Worm (Caenorhabditis elegans): ENCODE results near the gene srh-274.
"Not testable (repeated sequence)": the region's sequence is repeated elsewhere in the genome, so short reads cannot be mapped to it uniquely, and the experiment has no call there.

ce11 chrII:985703-986102, 2.8 kb downstream of the srh-274 start, which contains the start of gene fbxc-40:
- not testable (repeated sequence) for TF ChIP-seq mep-1 (tag; optimal IDR thresholded peaks at IDR 0.05); mdl-1 (tag; optimal IDR thresholded peaks at IDR 0.05); nhr-11 (tag; optimal IDR thresholded peaks at IDR 0.05); lin-39 (tag; optimal IDR thresholded peaks at IDR 0.05); pha-4 (GFP tag; IDR thresholded peaks at IDR 0.05); pha-4 (tag; optimal IDR thresholded peaks at IDR 0.05); snpc-4 (tag; optimal IDR thresholded peaks at IDR 0.05); jun-1 (tag; optimal IDR thresholded peaks at IDR 0.05)
